Fruit fly (Drosophila melanogaster) whole organism, embryonic: ENCODE data around the gene wrd.

Experiments
- CG13624 ChIP-seq: fragments of 200-800 bp; sonication (Bioruptor generic); optimal IDR thresholded peaks from 2 replicates; lab custom pipeline; 2016; ENCODE audit warnings: missing biosample characterization, missing genetic modification characterization
- CG14667 ChIP-seq: fragments of 200-800 bp; sonication (Bioruptor generic); IDR thresholded peaks from 2 replicates; pipeline ENCODE4 v1.3.6; 2022; ENCODE audit warnings: missing biosample characterization, missing genetic modification characterization
- CG9609 ChIP-seq: fragments of 200-800 bp; sonication (Bioruptor generic); optimal IDR thresholded peaks from 3 replicates; lab custom pipeline; 2016; ENCODE audit warnings: missing biosample characterization, missing genetic modification characterization

DNA sequence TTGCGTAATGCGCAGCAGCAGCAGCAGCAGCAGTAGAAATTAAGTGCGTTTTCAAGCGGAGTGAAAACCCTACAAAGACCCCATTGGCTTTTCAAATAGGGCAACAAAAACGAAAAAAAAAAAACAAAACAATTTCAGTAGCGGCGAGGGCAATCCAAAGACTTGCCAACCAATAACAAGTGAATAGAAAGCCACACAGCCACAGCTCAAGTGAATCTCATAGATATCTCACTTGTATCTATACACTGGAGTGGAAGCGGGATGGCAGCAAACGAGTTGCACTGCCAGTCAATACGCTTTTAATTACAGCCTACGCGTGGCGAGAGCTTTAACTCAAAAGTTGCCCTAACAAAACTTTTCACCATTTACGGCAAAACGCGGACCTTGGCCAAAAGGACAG lies 49.3 kb upstream of the wrd start:
- TF ChIP-seq CG13624 (GFP tag; lab: Kevin White, UChicago) (no peak), CG9609 (GFP tag; lab: Kevin White, UChicago) (no peak), CG14667 (GFP tag; lab: Robert Waterston, UW) (no peak)
